Worm (Caenorhabditis elegans): ENCODE measurements around the gene nemt-1.

DNA sequence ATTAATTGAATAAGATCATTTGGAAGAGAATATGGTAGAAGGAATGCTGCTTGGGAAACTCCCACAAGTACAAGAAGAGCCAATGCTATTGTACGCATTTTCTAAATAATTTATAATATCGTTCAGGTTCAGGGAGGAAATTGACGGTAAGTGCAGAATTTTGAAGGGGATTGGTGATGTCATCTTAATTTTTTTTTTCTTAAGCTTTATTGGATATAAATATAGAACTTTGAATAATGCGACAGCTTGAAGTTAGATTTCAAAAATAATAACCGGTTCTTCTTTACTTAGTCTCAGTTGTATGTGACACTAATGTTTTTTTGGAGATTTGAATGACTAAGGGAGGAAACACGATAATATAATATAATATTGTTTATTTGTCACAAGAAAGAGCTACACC is 11.5 kb upstream of the nemt-1 start, which contains the start of gene nspg-7.1:
- TF ChIP-seq sox-4 (tag; optimal IDR thresholded peaks at IDR 0.05) (no peak), elt-2 (tag; optimal IDR thresholded peaks at IDR 0.05) (no peak), mdl-1 (tag; optimal IDR thresholded peaks at IDR 0.05) (no peak), snpc-4 (tag; optimal IDR thresholded peaks at IDR 0.05) (no peak), nhr-237 (tag; optimal IDR thresholded peaks at IDR 0.05) (no peak), lin-15B (tag; optimal IDR thresholded peaks at IDR 0.05) (no peak), zip-4 (GFP tag; optimal IDR thresholded peaks at IDR 0.05) (no peak)
